Worm (Caenorhabditis elegans) whole organism, L4 larva: ENCODE data around the gene ndub-3.

Experiments
- ama-1 ChIP-seq: fragments of 150-350 bp; optimal IDR thresholded peaks from 2 replicates; lab custom pipeline; 2014; ENCODE audit warnings: inconsistent platforms, mixed read lengths
- daf-12 ChIP-seq: fragments of 150-350 bp; optimal IDR thresholded peaks from 2 replicates; lab custom pipeline; 2014; ENCODE audit warnings: missing biosample characterization, missing genetic modification reagents, missing genetic modification characterization
- daf-16 ChIP-seq, 3 experiments: sonication (generic microtip); optimal IDR thresholded peaks; 2 replicates each; lab custom pipeline; 2016 to 2017; ENCODE audit warnings: missing genetic modification characterization in 3 of 3, missing genetic modification reagents in 3 of 3, mild to moderate bottlenecking in 2 of 3, missing compliant biosample characterization in 2 of 3, missing biosample characterization in 1 of 3, moderate library complexity in 1 of 3
- nhr-237 ChIP-seq: sonication (generic microtip); optimal IDR thresholded peaks from 2 replicates; lab custom pipeline; 2017; ENCODE audit warnings: missing biosample characterization, missing genetic modification characterization
- nhr-28 ChIP-seq: fragments of 150-350 bp; optimal IDR thresholded peaks from 2 replicates; lab custom pipeline; 2014; ENCODE audit warnings: missing biosample characterization, missing genetic modification characterization
- nhr-76 ChIP-seq: fragments of 150-350 bp; optimal IDR thresholded peaks from 2 replicates; lab custom pipeline; 2014; ENCODE audit warnings: missing biosample characterization, missing genetic modification characterization
- snpc-4 ChIP-seq: fragments of 150-350 bp; optimal IDR thresholded peaks from 2 replicates; lab custom pipeline; 2014; ENCODE audit warnings: missing biosample characterization, missing genetic modification characterization
- spr-3 ChIP-seq: fragments of 200-800 bp; sonication (Bioruptor generic); optimal IDR thresholded peaks from 2 replicates; lab custom pipeline; 2018; ENCODE audit warnings: mild to moderate bottlenecking, missing genetic modification characterization, missing compliant biosample characterization
- unc-130 ChIP-seq: sonication (generic microtip); optimal IDR thresholded peaks from 2 replicates; lab custom pipeline; 2016; ENCODE audit warnings: missing genetic modification reagents, missing genetic modification characterization, missing compliant biosample characterization
- vab-7 ChIP-seq: fragments of 200-800 bp; sonication (Bioruptor generic); IDR thresholded peaks from 2 replicates; pipeline ENCODE4 v1.3.6; 2022; ENCODE audit warnings: missing genetic modification reagents, missing genetic modification characterization, missing compliant biosample characterization
- zag-1 ChIP-seq: fragments of 150-350 bp; optimal IDR thresholded peaks from 2 replicates; lab custom pipeline; 2014; ENCODE audit warnings: missing biosample characterization, missing genetic modification characterization

ce11 chrII:8951270-8951669, 13.4 kb downstream of the ndub-3 start:
- TF ChIP-seq nhr-28 (tag; lab: Kevin White, UChicago), result no peak
- TF ChIP-seq spr-3 (GFP tag; lab: Kevin White, UChicago), result no peak
- no peak for TF ChIP-seq daf-16 (GFP tag; optimal IDR thresholded peaks at IDR 0.05; lab: Kevin White, UChicago)
- no peak for TF ChIP-seq daf-16 (tag; optimal IDR thresholded peaks at IDR 0.05; lab: Kevin White, UChicago)
- no peak for TF ChIP-seq zag-1 (tag; lab: Kevin White, UChicago)
- no peak for TF ChIP-seq nhr-76 (tag; lab: Kevin White, UChicago)
- TF ChIP-seq unc-130 (GFP tag; lab: Kevin White, UChicago), result no peak
- TF ChIP-seq snpc-4 (tag; lab: Kevin White, UChicago), result no peak
- no peak for TF ChIP-seq vab-7 (GFP tag; lab: Robert Waterston, UW)
- no peak for TF ChIP-seq ama-1 (lab: Kevin White, UChicago)
- no peak for TF ChIP-seq nhr-237 (tag; lab: Kevin White, UChicago)
- no peak for TF ChIP-seq daf-12 (tag; lab: Kevin White, UChicago)
